Fruit fly (Drosophila melanogaster) whole organism, prepupa: ENCODE measurements around the gene Gk1.

Experiments
- Blimp-1 ChIP-seq: fragments of 200-800 bp; sonication (Bioruptor generic); optimal IDR thresholded peaks from 3 replicates; lab custom pipeline; 2017; ENCODE audit warnings: missing biosample characterization, missing genetic modification characterization, mild to moderate bottlenecking, moderate library complexity, missing genetic modification reagents
- CG10669 ChIP-seq: fragments of 200-800 bp; sonication (Bioruptor generic); optimal IDR thresholded peaks from 3 replicates; lab custom pipeline; 2018; ENCODE audit warnings: missing biosample characterization, mild to moderate bottlenecking, missing genetic modification characterization, moderate library complexity
- CG11294 ChIP-seq: fragments of 200-800 bp; sonication (Bioruptor generic); IDR thresholded peaks from 2 replicates; pipeline ENCODE4 v1.3.6; 2022; ENCODE audit warnings: missing biosample characterization, missing genetic modification characterization
- CG11762 ChIP-seq: fragments of 200-800 bp; sonication (Bioruptor generic); optimal IDR thresholded peaks from 3 replicates; lab custom pipeline; 2016; ENCODE audit warnings: missing biosample characterization, missing genetic modification characterization; ENCODE audit not compliant: insufficient read depth
- CG11902 ChIP-seq: fragments of 200-800 bp; sonication (Bioruptor generic); optimal IDR thresholded peaks from 3 replicates; lab custom pipeline; 2016; ENCODE audit warnings: missing biosample characterization, missing genetic modification characterization
- CG15336 ChIP-seq: fragments of 200-800 bp; sonication (Bioruptor generic); IDR thresholded peaks from 2 replicates; pipeline ENCODE4 v1.3.6; 2022; ENCODE audit warnings: missing biosample characterization, missing genetic modification characterization
- CG1621 ChIP-seq: fragments of 200-800 bp; sonication (Bioruptor generic); optimal IDR thresholded peaks from 3 replicates; lab custom pipeline; 2018; ENCODE audit warnings: missing biosample characterization, mild to moderate bottlenecking, missing genetic modification characterization
- CG16779 ChIP-seq: fragments of 200-800 bp; sonication (Bioruptor generic); optimal IDR thresholded peaks from 3 replicates; lab custom pipeline; 2017; ENCODE audit warnings: missing biosample characterization, mild to moderate bottlenecking, missing genetic modification characterization
- CG32006 ChIP-seq: fragments of 200-800 bp; sonication (Bioruptor generic); optimal IDR thresholded peaks from 3 replicates; lab custom pipeline; 2017; ENCODE audit warnings: missing biosample characterization, mild to moderate bottlenecking, missing genetic modification characterization
- CG34406 ChIP-seq: fragments of 200-800 bp; sonication (Bioruptor generic); optimal IDR thresholded peaks from 3 replicates; lab custom pipeline; 2016; ENCODE audit warnings: missing biosample characterization, missing genetic modification characterization
- CG3919 ChIP-seq: fragments of 200-800 bp; sonication (Bioruptor generic); optimal IDR thresholded peaks from 3 replicates; lab custom pipeline; 2016; ENCODE audit warnings: missing biosample characterization, missing genetic modification characterization
- CG4318 ChIP-seq: fragments of 200-800 bp; sonication (Bioruptor generic); optimal IDR thresholded peaks from 3 replicates; lab custom pipeline; 2017; ENCODE audit warnings: missing biosample characterization, mild to moderate bottlenecking, missing genetic modification characterization
- CG6163 ChIP-seq: fragments of 200-800 bp; sonication (Bioruptor generic); IDR thresholded peaks from 3 replicates; pipeline ENCODE4 v1.3.6; 2022; ENCODE audit warnings: missing biosample characterization, missing genetic modification characterization
- CG6276 ChIP-seq: fragments of 200-800 bp; sonication (Bioruptor generic); optimal IDR thresholded peaks from 2 replicates; lab custom pipeline; 2017; ENCODE audit warnings: missing biosample characterization, mild to moderate bottlenecking, missing genetic modification characterization
- CG6854 ChIP-seq: fragments of 200-800 bp; sonication (Bioruptor generic); optimal IDR thresholded peaks from 2 replicates; lab custom pipeline; 2017; ENCODE audit warnings: missing biosample characterization, mild to moderate bottlenecking, missing genetic modification characterization
- CG8119 ChIP-seq: fragments of 200-800 bp; sonication (Bioruptor generic); IDR thresholded peaks from 3 replicates; pipeline ENCODE4 v1.3.6; 2022; ENCODE audit warnings: missing biosample characterization, missing genetic modification characterization
- CG8319 ChIP-seq: fragments of 200-800 bp; sonication (Bioruptor generic); optimal IDR thresholded peaks from 3 replicates; lab custom pipeline; 2016; ENCODE audit warnings: missing biosample characterization, missing genetic modification characterization
- Eip75B ChIP-seq: fragments of 200-800 bp; sonication (Bioruptor generic); optimal IDR thresholded peaks from 3 replicates; lab custom pipeline; 2016; ENCODE audit warnings: missing biosample characterization, missing genetic modification characterization
- Eip78C ChIP-seq: fragments of 200-800 bp; sonication (Bioruptor generic); peaks from one replicate; lab custom pipeline; 2016; ENCODE audit warnings: missing biosample characterization, missing genetic modification characterization
- Eip93F ChIP-seq: fragments of 200-800 bp; sonication (Bioruptor generic); optimal IDR thresholded peaks from 2 replicates; lab custom pipeline; 2016; ENCODE audit warnings: missing biosample characterization, mild to moderate bottlenecking, missing genetic modification characterization
- Ets21C ChIP-seq: fragments of 200-800 bp; sonication (Bioruptor generic); optimal IDR thresholded peaks from 3 replicates; lab custom pipeline; 2016; ENCODE audit warnings: missing biosample characterization, missing genetic modification characterization
- Ets96B ChIP-seq: fragments of 200-800 bp; optimal IDR thresholded peaks from 2 replicates; lab custom pipeline; 2019; ENCODE audit warnings: missing biosample characterization, mild to moderate bottlenecking, missing genetic modification characterization, moderate library complexity
- Hr38 ChIP-seq: sonication (Bioruptor generic); optimal IDR thresholded peaks from 2 replicates; lab custom pipeline; 2016; ENCODE audit warnings: missing biosample characterization, missing genetic modification characterization
- Hr4 ChIP-seq: fragments of 200-800 bp; sonication (Bioruptor generic); optimal IDR thresholded peaks from 3 replicates; lab custom pipeline; 2016; ENCODE audit warnings: missing biosample characterization, missing genetic modification characterization
- OdsH ChIP-seq: fragments of 200-800 bp; sonication (Bioruptor generic); optimal IDR thresholded peaks from 3 replicates; lab custom pipeline; 2016; ENCODE audit warnings: missing biosample characterization, missing genetic modification characterization
- Smox ChIP-seq: fragments of 200-800 bp; sonication (Bioruptor generic); optimal IDR thresholded peaks from 3 replicates; lab custom pipeline; 2016; ENCODE audit warnings: missing biosample characterization, missing genetic modification characterization
- Sox14 ChIP-seq: fragments of 200-800 bp; sonication (Bioruptor generic); optimal IDR thresholded peaks from 3 replicates; lab custom pipeline; 2016; ENCODE audit warnings: missing biosample characterization, missing genetic modification characterization
- Sox15 ChIP-seq: fragments of 200-800 bp; sonication (Bioruptor generic); optimal IDR thresholded peaks from 3 replicates; lab custom pipeline; 2016; ENCODE audit warnings: missing biosample characterization, missing genetic modification characterization
- achi ChIP-seq: fragments of 200-800 bp; sonication (Bioruptor generic); optimal IDR thresholded peaks from 3 replicates; lab custom pipeline; 2016; ENCODE audit warnings: missing biosample characterization, missing genetic modification characterization
- acj6 ChIP-seq: fragments of 200-800 bp; sonication (Bioruptor generic); optimal IDR thresholded peaks from 3 replicates; lab custom pipeline; 2016; ENCODE audit warnings: missing biosample characterization, missing genetic modification characterization
- cyc ChIP-seq: fragments of 200-800 bp; sonication (Bioruptor generic); optimal IDR thresholded peaks from 3 replicates; lab custom pipeline; 2016; ENCODE audit warnings: missing biosample characterization, missing genetic modification characterization
- dac ChIP-seq: fragments of 200-800 bp; sonication (Bioruptor generic); optimal IDR thresholded peaks from 2 replicates; lab custom pipeline; 2017; ENCODE audit warnings: missing biosample characterization, mild to moderate bottlenecking, missing genetic modification characterization
- dsx ChIP-seq: fragments of 200-800 bp; optimal IDR thresholded peaks from 3 replicates; lab custom pipeline; 2019; ENCODE audit warnings: missing biosample characterization, mild to moderate bottlenecking, missing genetic modification characterization, moderate library complexity; ENCODE audit not compliant: poor library complexity, severe bottlenecking
- fd59A ChIP-seq: fragments of 200-800 bp; sonication (Bioruptor generic); optimal IDR thresholded peaks from 2 replicates; lab custom pipeline; 2017; ENCODE audit warnings: missing biosample characterization, mild to moderate bottlenecking, missing genetic modification characterization, missing genetic modification reagents
- fd85E ChIP-seq: fragments of 200-800 bp; sonication (Bioruptor generic); optimal IDR thresholded peaks from 3 replicates; lab custom pipeline; 2016; ENCODE audit warnings: missing biosample characterization, missing genetic modification characterization
- net ChIP-seq: fragments of 200-800 bp; sonication (Bioruptor generic); optimal IDR thresholded peaks from 3 replicates; lab custom pipeline; 2016; ENCODE audit warnings: missing biosample characterization, missing genetic modification characterization
- pdm3 ChIP-seq: fragments of 200-800 bp; sonication (Bioruptor generic); optimal IDR thresholded peaks from 3 replicates; lab custom pipeline; 2016; ENCODE audit warnings: missing biosample characterization, missing genetic modification characterization
- salr ChIP-seq, 2 experiments: fragments of 200-800 bp; sonication (Bioruptor generic); optimal IDR thresholded peaks; 3 replicates each; lab custom pipeline; 2016 to 2018; ENCODE audit warnings: missing biosample characterization in 2 of 2, missing genetic modification characterization in 2 of 2, mild to moderate bottlenecking in 1 of 2
- ss ChIP-seq, 2 experiments: fragments of 200-800 bp; sonication (Bioruptor generic); optimal IDR thresholded peaks; 2 replicates in 1 of 2; 3 replicates in 1 of 2; lab custom pipeline; 2017 to 2018; ENCODE audit warnings: mild to moderate bottlenecking in 2 of 2, missing biosample characterization in 2 of 2, missing genetic modification characterization in 2 of 2, moderate library complexity in 1 of 2
- topi ChIP-seq: fragments of 200-800 bp; sonication (Bioruptor generic); optimal IDR thresholded peaks from 3 replicates; lab custom pipeline; 2016; ENCODE audit warnings: missing biosample characterization, missing genetic modification characterization
- vri ChIP-seq: fragments of 200-800 bp; sonication (Bioruptor generic); optimal IDR thresholded peaks from 3 replicates; lab custom pipeline; 2016; ENCODE audit warnings: missing biosample characterization, mild to moderate bottlenecking, missing genetic modification characterization

The Gk1 gene

DNA sequence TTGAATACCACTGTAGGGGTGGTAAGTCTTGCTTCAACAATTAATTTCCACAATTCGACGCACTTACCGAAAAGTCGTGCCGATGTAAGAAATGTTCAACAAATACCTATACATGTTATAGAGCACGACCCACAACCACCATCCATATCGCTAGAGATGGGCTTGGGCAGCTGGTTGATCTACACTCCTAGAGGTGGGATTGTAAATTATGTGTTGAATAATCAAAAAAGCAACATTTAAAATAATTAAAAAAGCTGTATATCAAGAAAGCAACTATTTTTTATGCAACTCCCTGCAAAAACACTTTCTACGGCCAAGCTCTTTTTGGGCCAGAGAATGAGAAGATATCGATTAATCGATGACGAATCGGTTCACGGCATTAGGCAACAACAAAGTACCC is 21.4 kb downstream of the Gk1 start, which contains the start of the genes CG34140, Mkp and Mtch (continued):
- TF ChIP-seq Hr4 (GFP tag; lab: Kevin White, UChicago) (no peak), CG1621 (tag; lab: Kevin White, UChicago) (no peak), CG34406 (GFP tag; lab: Kevin White, UChicago) (peak; percentile 73), Blimp-1 (peak; percentile 36), Smox (peak; percentile 87), acj6 (GFP tag; lab: Kevin White, UChicago) (peak; percentile 79), Eip78C (no peak), CG4318 (GFP tag; lab: Kevin White, UChicago) (no peak), CG11902 (GFP tag; lab: Kevin White, UChicago) (peak; percentile 70), ss (GFP tag; optimal IDR thresholded peaks at IDR 0.05; lab: Kevin White, UChicago) (no peak), Sox15 (GFP tag; lab: Kevin White, UChicago) (peak; percentile 65), pdm3 (GFP tag; lab: Kevin White, UChicago) (no peak), fd59A (GFP tag; lab: Kevin White, UChicago) (peak; percentile 37), topi (GFP tag; lab: Kevin White, UChicago) (no peak), CG6854 (GFP tag; lab: Kevin White, UChicago) (no peak), dsx (GFP tag; lab: Kevin White, UChicago) (peak; percentile 88), dac (GFP tag; lab: Kevin White, UChicago) (no peak), CG32006 (GFP tag; lab: Kevin White, UChicago) (no peak), vri (no peak), CG16779 (tag; lab: Kevin White, UChicago) (no peak), CG8319 (peak; percentile 58), Eip93F (GFP tag; lab: Kevin White, UChicago) (no peak), Sox14 (GFP tag; lab: Kevin White, UChicago) (peak; percentile 88), CG11762 (GFP tag; lab: Kevin White, UChicago) (peak; percentile 4), Eip75B (GFP tag; lab: Kevin White, UChicago) (no peak), Ets96B (tag; lab: Kevin White, UChicago) (no peak), Ets21C (GFP tag; lab: Kevin White, UChicago) (peak; percentile 81)

DNA sequence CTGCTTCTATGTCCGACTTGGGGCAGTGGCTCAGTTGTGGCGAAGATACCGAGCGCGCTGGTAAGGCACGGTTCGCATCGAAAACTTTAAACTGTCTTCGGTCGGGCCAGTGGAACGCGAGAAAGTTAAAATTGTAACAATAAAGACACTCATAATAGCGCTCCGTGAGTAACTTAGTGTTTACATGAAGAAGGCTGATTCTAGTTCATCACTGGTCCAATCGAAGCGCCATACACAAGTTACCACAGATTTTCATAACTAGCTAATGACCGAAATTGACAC is 25.4 kb downstream of the Gk1 start:
- TF ChIP-seq CG6163 (GFP tag; lab: Robert Waterston, UW), result 0 out of 3 replicates have a peak, but pooled peaks have one; percentile 3
- no peak for TF ChIP-seq CG10669
- no peak for TF ChIP-seq CG11294 (GFP tag; lab: Robert Waterston, UW)
- no peak for TF ChIP-seq Hr4 (GFP tag; lab: Kevin White, UChicago)

DNA sequence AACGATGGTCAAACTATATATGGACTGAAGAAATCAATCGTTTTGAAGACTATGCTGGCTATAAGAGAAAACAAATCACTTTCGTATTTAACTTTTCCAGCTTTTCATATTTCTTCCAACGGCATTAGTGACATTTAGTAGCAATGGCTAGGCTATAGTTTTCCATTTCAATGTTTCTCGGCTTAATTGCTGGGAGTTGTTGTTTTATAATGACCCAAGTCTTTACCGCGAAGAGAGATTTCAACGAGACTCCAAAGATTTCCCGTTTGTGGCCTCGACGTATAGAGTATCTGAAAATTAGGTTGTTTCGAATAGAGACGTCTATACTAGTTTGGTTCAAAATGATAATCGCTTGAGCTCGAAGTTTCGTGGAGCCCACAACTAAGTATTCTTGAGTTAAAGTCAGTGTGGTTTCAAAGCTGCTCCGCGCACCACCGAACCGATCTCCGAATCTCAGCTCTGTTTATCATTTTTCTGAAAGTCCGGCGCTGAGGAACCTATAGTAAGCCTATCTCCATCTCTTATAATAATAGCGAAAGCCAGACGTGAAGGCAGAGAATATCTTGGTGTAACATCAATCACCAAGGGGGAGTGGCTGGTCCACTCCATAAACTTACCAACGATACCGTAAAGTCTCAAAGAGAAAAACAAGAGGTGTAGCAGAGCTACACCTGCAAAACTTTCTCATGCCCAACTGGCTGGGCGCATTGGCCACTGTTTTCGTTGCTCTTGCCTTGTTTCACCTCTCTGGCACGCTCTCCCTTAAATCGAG is 26.0 kb downstream of the Gk1 start, which contains the start of gene CG13875:
Gene CG13875, plus strand, starts transcription at position 434 of the 772 bp plus-strand sequence.
- TF ChIP-seq CG6854 (GFP tag; lab: Kevin White, UChicago) (peak; percentile 20), cyc (GFP tag; lab: Kevin White, UChicago) (no peak), dsx (GFP tag; lab: Kevin White, UChicago) (peak; percentile 47), fd85E (no peak), CG8119 (GFP tag; lab: Robert Waterston, UW) (no peak), net (GFP tag; lab: Kevin White, UChicago) (no peak), CG1621 (tag; lab: Kevin White, UChicago) (peak; percentile 21), OdsH (GFP tag; lab: Kevin White, UChicago) (no peak), dac (GFP tag; lab: Kevin White, UChicago) (no peak), CG15336 (GFP tag; lab: Robert Waterston, UW) (peak; percentile 26; the same call in 1 of the 2 replicates), CG10669 (no peak), achi (no peak), CG3919 (no peak), CG32006 (GFP tag; lab: Kevin White, UChicago) (peak; percentile 51), Eip78C (no peak), salr (GFP tag; optimal IDR thresholded peaks at IDR 0.05; lab: Kevin White, UChicago) (no peak), CG11762 (GFP tag; lab: Kevin White, UChicago) (no peak), CG6163 (GFP tag; lab: Robert Waterston, UW) (0 out of 3 replicates have a peak, but pooled peaks have one; percentile 32), CG6276 (GFP tag; lab: Kevin White, UChicago) (peak; percentile 10), Hr38 (GFP tag; lab: Kevin White, UChicago) (no peak), ss (GFP tag; optimal IDR thresholded peaks at IDR 0.05; lab: Kevin White, UChicago) (peak in 1 of 2 experiments; percentile 22), Eip93F (GFP tag; lab: Kevin White, UChicago) (no peak)
- TF ChIP-seq, all 60 proteins: peak for 8
